Worm (Caenorhabditis elegans) whole organism, young adult: ENCODE data around the gene C43F9.5.

Experiments
- F37B4.10 ChIP-seq: fragments of 200-800 bp; sonication (Bioruptor generic); IDR thresholded peaks from 2 replicates; pipeline ENCODE4 v1.3.6; 2022; ENCODE audit warnings: missing genetic modification characterization, missing compliant biosample characterization
- F39B2.1 ChIP-seq: fragments of 200-800 bp; sonication (Bioruptor generic); IDR thresholded peaks from 2 replicates; pipeline ENCODE4 v1.3.6; 2022; ENCODE audit warnings: missing genetic modification reagents, missing genetic modification characterization, missing compliant biosample characterization
- F49E8.2 ChIP-seq: sonication (generic microtip); optimal IDR thresholded peaks from 3 replicates; lab custom pipeline; 2017; ENCODE audit warnings: missing genetic modification characterization, mild to moderate bottlenecking, missing compliant biosample characterization, antibody characterized with exemption, moderate library complexity; ENCODE audit not compliant: insufficient read depth
- aptf-3 ChIP-seq: fragments of 200-800 bp; sonication (Bioruptor generic); IDR thresholded peaks from 2 replicates; pipeline ENCODE4 v1.3.6; 2022; ENCODE audit warnings: missing genetic modification characterization, missing compliant biosample characterization
- egl-44 ChIP-seq: fragments of 200-800 bp; sonication (Bioruptor generic); IDR thresholded peaks from 2 replicates; pipeline ENCODE4 v1.3.6; 2022; ENCODE audit warnings: missing genetic modification reagents, missing genetic modification characterization, missing compliant biosample characterization
- mes-4 ChIP-seq: sonication (generic microtip); optimal IDR thresholded peaks from 2 replicates; lab custom pipeline; 2016; ENCODE audit warnings: missing genotype, missing genetic modification characterization, missing compliant biosample characterization
- rcor-1 ChIP-seq: fragments of 200-800 bp; sonication (Bioruptor generic); IDR thresholded peaks from 2 replicates; pipeline ENCODE4 v1.3.6; 2022; ENCODE audit warnings: missing genetic modification reagents, missing genetic modification characterization, missing compliant biosample characterization
- somi-1 ChIP-seq: fragments of 200-800 bp; sonication (Bioruptor generic); optimal IDR thresholded peaks from 2 replicates; lab custom pipeline; 2018; ENCODE audit warnings: mild to moderate bottlenecking, missing genetic modification characterization, missing compliant biosample characterization
- ztf-26 ChIP-seq: sonication (generic microtip); optimal IDR thresholded peaks from 2 replicates; lab custom pipeline; 2017; ENCODE audit warnings: missing genetic modification characterization, missing compliant biosample characterization

ce11 chrIV:10543361-10543760, 47.2 kb downstream of the C43F9.5 start:
- TF ChIP-seq ztf-26 = no peak
- TF ChIP-seq F37B4.10 (GFP tag; lab: Robert Waterston, UW) = no peak
- no peak for TF ChIP-seq aptf-3
- TF ChIP-seq somi-1 (GFP tag; lab: Kevin White, UChicago) = no peak
- TF ChIP-seq egl-44 (GFP tag; lab: Robert Waterston, UW) = no peak
- no peak for TF ChIP-seq rcor-1
- TF ChIP-seq F49E8.2 (tag; lab: Kevin White, UChicago) = no peak
- no peak for TF ChIP-seq mes-4 (tag; lab: Kevin White, UChicago)
- no peak for TF ChIP-seq F39B2.1 (GFP tag; lab: Robert Waterston, UW)
